Fruit fly (Drosophila melanogaster) whole organism, prepupa: ENCODE measurements around the gene Wdr33.

Experiments
- Blimp-1 ChIP-seq: fragments of 200-800 bp; sonication (Bioruptor generic); optimal IDR thresholded peaks from 3 replicates; lab custom pipeline; 2017; ENCODE audit warnings: missing biosample characterization, missing genetic modification characterization, mild to moderate bottlenecking, moderate library complexity, missing genetic modification reagents
- CG10669 ChIP-seq: fragments of 200-800 bp; sonication (Bioruptor generic); optimal IDR thresholded peaks from 3 replicates; lab custom pipeline; 2018; ENCODE audit warnings: missing biosample characterization, mild to moderate bottlenecking, missing genetic modification characterization, moderate library complexity
- CG11294 ChIP-seq: fragments of 200-800 bp; sonication (Bioruptor generic); IDR thresholded peaks from 2 replicates; pipeline ENCODE4 v1.3.6; 2022; ENCODE audit warnings: missing biosample characterization, missing genetic modification characterization
- CG11762 ChIP-seq: fragments of 200-800 bp; sonication (Bioruptor generic); optimal IDR thresholded peaks from 3 replicates; lab custom pipeline; 2016; ENCODE audit warnings: missing biosample characterization, missing genetic modification characterization; ENCODE audit not compliant: insufficient read depth
- CG15336 ChIP-seq: fragments of 200-800 bp; sonication (Bioruptor generic); IDR thresholded peaks from 2 replicates; pipeline ENCODE4 v1.3.6; 2022; ENCODE audit warnings: missing biosample characterization, missing genetic modification characterization
- CG16779 ChIP-seq: fragments of 200-800 bp; sonication (Bioruptor generic); optimal IDR thresholded peaks from 3 replicates; lab custom pipeline; 2017; ENCODE audit warnings: missing biosample characterization, mild to moderate bottlenecking, missing genetic modification characterization
- CG34406 ChIP-seq: fragments of 200-800 bp; sonication (Bioruptor generic); optimal IDR thresholded peaks from 3 replicates; lab custom pipeline; 2016; ENCODE audit warnings: missing biosample characterization, missing genetic modification characterization
- CG3919 ChIP-seq: fragments of 200-800 bp; sonication (Bioruptor generic); optimal IDR thresholded peaks from 3 replicates; lab custom pipeline; 2016; ENCODE audit warnings: missing biosample characterization, missing genetic modification characterization
- CG4318 ChIP-seq: fragments of 200-800 bp; sonication (Bioruptor generic); optimal IDR thresholded peaks from 3 replicates; lab custom pipeline; 2017; ENCODE audit warnings: missing biosample characterization, mild to moderate bottlenecking, missing genetic modification characterization
- CG6163 ChIP-seq: fragments of 200-800 bp; sonication (Bioruptor generic); IDR thresholded peaks from 3 replicates; pipeline ENCODE4 v1.3.6; 2022; ENCODE audit warnings: missing biosample characterization, missing genetic modification characterization
- CG6276 ChIP-seq: fragments of 200-800 bp; sonication (Bioruptor generic); optimal IDR thresholded peaks from 2 replicates; lab custom pipeline; 2017; ENCODE audit warnings: missing biosample characterization, mild to moderate bottlenecking, missing genetic modification characterization
- CG6854 ChIP-seq: fragments of 200-800 bp; sonication (Bioruptor generic); optimal IDR thresholded peaks from 2 replicates; lab custom pipeline; 2017; ENCODE audit warnings: missing biosample characterization, mild to moderate bottlenecking, missing genetic modification characterization
- CG7368 ChIP-seq: fragments of 200-800 bp; sonication (Bioruptor generic); optimal IDR thresholded peaks from 3 replicates; lab custom pipeline; 2016; ENCODE audit warnings: missing biosample characterization, missing genetic modification characterization
- CG8319 ChIP-seq: fragments of 200-800 bp; sonication (Bioruptor generic); optimal IDR thresholded peaks from 3 replicates; lab custom pipeline; 2016; ENCODE audit warnings: missing biosample characterization, missing genetic modification characterization
- CG8632 ChIP-seq: fragments of 200-800 bp; sonication (Bioruptor generic); optimal IDR thresholded peaks from 3 replicates; lab custom pipeline; 2016; ENCODE audit warnings: missing biosample characterization, missing genetic modification characterization
- CG9139 ChIP-seq: fragments of 200-800 bp; sonication (Bioruptor generic); optimal IDR thresholded peaks from 3 replicates; lab custom pipeline; 2017; ENCODE audit warnings: missing biosample characterization, mild to moderate bottlenecking, missing genetic modification characterization
- Eip75B ChIP-seq: fragments of 200-800 bp; sonication (Bioruptor generic); optimal IDR thresholded peaks from 3 replicates; lab custom pipeline; 2016; ENCODE audit warnings: missing biosample characterization, missing genetic modification characterization
- Eip78C ChIP-seq: fragments of 200-800 bp; sonication (Bioruptor generic); peaks from one replicate; lab custom pipeline; 2016; ENCODE audit warnings: missing biosample characterization, missing genetic modification characterization
- Eip93F ChIP-seq: fragments of 200-800 bp; sonication (Bioruptor generic); optimal IDR thresholded peaks from 2 replicates; lab custom pipeline; 2016; ENCODE audit warnings: missing biosample characterization, mild to moderate bottlenecking, missing genetic modification characterization
- Ets21C ChIP-seq: fragments of 200-800 bp; sonication (Bioruptor generic); optimal IDR thresholded peaks from 3 replicates; lab custom pipeline; 2016; ENCODE audit warnings: missing biosample characterization, missing genetic modification characterization
- Ets96B ChIP-seq: fragments of 200-800 bp; optimal IDR thresholded peaks from 2 replicates; lab custom pipeline; 2019; ENCODE audit warnings: missing biosample characterization, mild to moderate bottlenecking, missing genetic modification characterization, moderate library complexity
- Gug ChIP-seq: fragments of 200-800 bp; sonication (Bioruptor generic); IDR thresholded peaks from 2 replicates; pipeline ENCODE4 v1.3.6; 2022; ENCODE audit warnings: missing biosample characterization, missing genetic modification characterization
- Hr38 ChIP-seq: sonication (Bioruptor generic); optimal IDR thresholded peaks from 2 replicates; lab custom pipeline; 2016; ENCODE audit warnings: missing biosample characterization, missing genetic modification characterization
- Hr39 ChIP-seq: fragments of 200-800 bp; sonication (Bioruptor generic); optimal IDR thresholded peaks from 2 replicates; lab custom pipeline; 2016; ENCODE audit warnings: missing biosample characterization, missing genetic modification characterization
- Lpt ChIP-seq: fragments of 200-800 bp; sonication (Bioruptor generic); optimal IDR thresholded peaks from 3 replicates; lab custom pipeline; 2016; ENCODE audit warnings: missing biosample characterization, missing genetic modification characterization
- Met ChIP-seq: fragments of 200-800 bp; sonication (Bioruptor generic); optimal IDR thresholded peaks from 3 replicates; lab custom pipeline; 2016; ENCODE audit warnings: missing biosample characterization, missing genetic modification characterization
- OdsH ChIP-seq: fragments of 200-800 bp; sonication (Bioruptor generic); optimal IDR thresholded peaks from 3 replicates; lab custom pipeline; 2016; ENCODE audit warnings: missing biosample characterization, missing genetic modification characterization
- Smox ChIP-seq: fragments of 200-800 bp; sonication (Bioruptor generic); optimal IDR thresholded peaks from 3 replicates; lab custom pipeline; 2016; ENCODE audit warnings: missing biosample characterization, missing genetic modification characterization
- Sox102F ChIP-seq: fragments of 200-800 bp; sonication (Bioruptor generic); optimal IDR thresholded peaks from 2 replicates; lab custom pipeline; 2016; ENCODE audit warnings: missing biosample characterization, mild to moderate bottlenecking, missing genetic modification characterization
- Sox14 ChIP-seq: fragments of 200-800 bp; sonication (Bioruptor generic); optimal IDR thresholded peaks from 3 replicates; lab custom pipeline; 2016; ENCODE audit warnings: missing biosample characterization, missing genetic modification characterization
- achi ChIP-seq: fragments of 200-800 bp; sonication (Bioruptor generic); optimal IDR thresholded peaks from 3 replicates; lab custom pipeline; 2016; ENCODE audit warnings: missing biosample characterization, missing genetic modification characterization
- acj6 ChIP-seq: fragments of 200-800 bp; sonication (Bioruptor generic); optimal IDR thresholded peaks from 3 replicates; lab custom pipeline; 2016; ENCODE audit warnings: missing biosample characterization, missing genetic modification characterization
- dac ChIP-seq: fragments of 200-800 bp; sonication (Bioruptor generic); optimal IDR thresholded peaks from 2 replicates; lab custom pipeline; 2017; ENCODE audit warnings: missing biosample characterization, mild to moderate bottlenecking, missing genetic modification characterization
- esn ChIP-seq: fragments of 200-800 bp; sonication (Bioruptor generic); optimal IDR thresholded peaks from 2 replicates; lab custom pipeline; 2016; ENCODE audit warnings: missing biosample characterization, mild to moderate bottlenecking, missing genetic modification characterization, moderate library complexity
- fd59A ChIP-seq: fragments of 200-800 bp; sonication (Bioruptor generic); optimal IDR thresholded peaks from 2 replicates; lab custom pipeline; 2017; ENCODE audit warnings: missing biosample characterization, mild to moderate bottlenecking, missing genetic modification characterization, missing genetic modification reagents
- fd85E ChIP-seq: fragments of 200-800 bp; sonication (Bioruptor generic); optimal IDR thresholded peaks from 3 replicates; lab custom pipeline; 2016; ENCODE audit warnings: missing biosample characterization, missing genetic modification characterization
- fkh ChIP-seq: fragments of 200-800 bp; sonication (Bioruptor generic); optimal IDR thresholded peaks from 3 replicates; lab custom pipeline; 2017; ENCODE audit warnings: missing biosample characterization, mild to moderate bottlenecking, missing genetic modification characterization, moderate library complexity
- net ChIP-seq: fragments of 200-800 bp; sonication (Bioruptor generic); optimal IDR thresholded peaks from 3 replicates; lab custom pipeline; 2016; ENCODE audit warnings: missing biosample characterization, missing genetic modification characterization
- svp ChIP-seq: fragments of 200-800 bp; sonication (Bioruptor generic); peaks from one replicate; lab custom pipeline; 2016; ENCODE audit warnings: missing biosample characterization, missing genetic modification characterization
- topi ChIP-seq: fragments of 200-800 bp; sonication (Bioruptor generic); optimal IDR thresholded peaks from 3 replicates; lab custom pipeline; 2016; ENCODE audit warnings: missing biosample characterization, missing genetic modification characterization
- vri ChIP-seq: fragments of 200-800 bp; sonication (Bioruptor generic); optimal IDR thresholded peaks from 3 replicates; lab custom pipeline; 2016; ENCODE audit warnings: missing biosample characterization, mild to moderate bottlenecking, missing genetic modification characterization

Gene Wdr33

dm6 chr3R:5660198-5660893 lies at the start of gene Wdr33 (continued):
- no peak for TF ChIP-seq CG4318
- peak; percentile 51 for TF ChIP-seq CG8632 (GFP tag; lab: Kevin White, UChicago)
- TF ChIP-seq topi: peak; percentile 24
- peak; percentile 41 for TF ChIP-seq CG10669 (GFP tag; lab: Kevin White, UChicago)
- peak; percentile 4 for TF ChIP-seq Eip75B (GFP tag; lab: Kevin White, UChicago)
- no peak for TF ChIP-seq CG9139 (GFP tag; lab: Kevin White, UChicago)
- peak; percentile 68 for TF ChIP-seq svp
- TF ChIP-seq fd85E (GFP tag; lab: Kevin White, UChicago): no peak

- TF ChIP-seq vri: peak; percentile 11
- TF ChIP-seq Sox102F (GFP tag; lab: Kevin White, UChicago): no peak
- TF ChIP-seq achi (GFP tag; lab: Kevin White, UChicago): no peak
- TF ChIP-seq, all 60 proteins: peak for 1
These were observed 49.8 kb upstream of the Wdr33 start for dm6 chr3R:5610656-5611055.

- TF ChIP-seq Ets96B (tag; lab: Kevin White, UChicago): no peak
- TF ChIP-seq Met: no peak
- TF ChIP-seq Eip75B (GFP tag; lab: Kevin White, UChicago): peak; percentile 35
- TF ChIP-seq Smox (GFP tag; lab: Kevin White, UChicago): no peak
- no peak for TF ChIP-seq Lpt (GFP tag; lab: Kevin White, UChicago)
- TF ChIP-seq CG8632 (GFP tag; lab: Kevin White, UChicago): no peak
- TF ChIP-seq CG4318: no peak
- TF ChIP-seq CG6163 (GFP tag; lab: Robert Waterston, UW): peak; percentile 75
- no peak for TF ChIP-seq CG9139 (GFP tag; lab: Kevin White, UChicago)
- peak; percentile 14 for TF ChIP-seq Sox14
- TF ChIP-seq Eip78C: peak; percentile 65
- no peak for TF ChIP-seq CG34406
- no peak for TF ChIP-seq CG8319 (GFP tag; lab: Kevin White, UChicago)
These were observed 49.3 kb upstream of the Wdr33 start for dm6 chr3R:5611167-5611566.

dm6 chr3R:5611733-5612132 lies 48.7 kb upstream of the Wdr33 start:
- TF ChIP-seq CG11294 (GFP tag; lab: Robert Waterston, UW) (no peak), topi (peak; percentile 6)
- TF ChIP-seq, all 60 proteins: peak for 1

dm6 chr3R:5612372-5613113 lies 47.9 kb upstream of the Wdr33 start, which contains the start of gene Rga:
Gene Rga (minus strand): TSS chr3R:5613112.
- TF ChIP-seq net (GFP tag; lab: Kevin White, UChicago) (no peak), CG9139 (GFP tag; lab: Kevin White, UChicago) (peak; percentile 54), Hr39 (GFP tag; lab: Kevin White, UChicago) (no peak), Ets21C (no peak), esn (GFP tag; lab: Kevin White, UChicago) (no peak), Sox14 (peak; percentile 67), CG15336 (no peak), Eip78C (peak; percentile 48), CG11762 (GFP tag; lab: Kevin White, UChicago) (no peak), Smox (GFP tag; lab: Kevin White, UChicago) (no peak), Gug (GFP tag; lab: Robert Waterston, UW) (no peak), Met (no peak), Hr38 (GFP tag; lab: Kevin White, UChicago) (no peak), CG10669 (GFP tag; lab: Kevin White, UChicago) (no peak), dac (no peak), OdsH (GFP tag; lab: Kevin White, UChicago) (no peak), Eip93F (GFP tag; lab: Kevin White, UChicago) (no peak), Lpt (GFP tag; lab: Kevin White, UChicago) (no peak), CG3919 (no peak), CG34406 (no peak), CG7368 (GFP tag; lab: Kevin White, UChicago) (no peak), CG16779 (tag; lab: Kevin White, UChicago) (no peak), Blimp-1 (GFP tag; lab: Kevin White, UChicago) (no peak), CG11294 (GFP tag; lab: Robert Waterston, UW) (no peak), CG6276 (GFP tag; lab: Kevin White, UChicago) (no peak), svp (peak; percentile 86), fd59A (GFP tag; lab: Kevin White, UChicago) (no peak), CG6854 (GFP tag; lab: Kevin White, UChicago) (peak; percentile 22), acj6 (GFP tag; lab: Kevin White, UChicago) (no peak), vri (peak; percentile 31), fkh (no peak)
